Worm (Caenorhabditis elegans): Measurements from ENCODE around the gene rml-3.

rml-3 gene

ce11 chrX:6238973-6239372 lies at the start of gene rml-3:
Gene rml-3 (minus strand): TSS chrX:6239065.
- TF ChIP-seq rnt-1 (tag; optimal IDR thresholded peaks at IDR 0.05) (peak; percentile 51), ceh-22 (tag; optimal IDR thresholded peaks at IDR 0.05) (no peak)

- TF ChIP-seq lin-11 (tag; optimal IDR thresholded peaks at IDR 0.05) (peak; percentile 18), ttx-3 (tag; optimal IDR thresholded peaks at IDR 0.05) (peak; percentile 9), sdc-2 (tag; optimal IDR thresholded peaks at IDR 0.05) (peak; percentile 42), pat-9 (tag; optimal IDR thresholded peaks at IDR 0.05) (no peak), odd-2 (tag; optimal IDR thresholded peaks at IDR 0.05) (peak; percentile 23), elt-2 (tag; optimal IDR thresholded peaks at IDR 0.05) (peak; percentile 19), K09A11.1 (tag; optimal IDR thresholded peaks at IDR 0.05; ENCODE audit: insufficient read depth) (peak; percentile 43), unc-86 (tag; optimal IDR thresholded peaks at IDR 0.05) (no peak), nhr-232 (tag; optimal IDR thresholded peaks at IDR 0.05) (peak; percentile 30), pha-2 (tag; optimal IDR thresholded peaks at IDR 0.05) (no peak), hlh-30 (tag; optimal IDR thresholded peaks at IDR 0.05; ENCODE audit: insufficient read depth) (peak; percentile 14), ceh-34 (tag; optimal IDR thresholded peaks at IDR 0.05) (no peak), che-1 (tag; optimal IDR thresholded peaks at IDR 0.05) (peak; percentile 36), C38D4.7 (GFP tag; optimal IDR thresholded peaks at IDR 0.05) (peak; percentile 28), F13H6.1 (tag; optimal IDR thresholded peaks at IDR 0.05) (no peak), ceh-48 (tag; optimal IDR thresholded peaks at IDR 0.05) (peak; percentile 5), nhr-11 (tag; optimal IDR thresholded peaks at IDR 0.05) (no peak)
These were observed 47.3 kb upstream of the rml-3 start for ce11 chrX:6286154-6286553.

- TF ChIP-seq lim-6 (tag; optimal IDR thresholded peaks at IDR 0.05) = no peak
- no peak for TF ChIP-seq tbx-7 (tag; optimal IDR thresholded peaks at IDR 0.05)
- no peak for TF ChIP-seq pqm-1 (tag; optimal IDR thresholded peaks at IDR 0.05)
- no peak for TF ChIP-seq ceh-2 (tag; optimal IDR thresholded peaks at IDR 0.05)
- no peak for TF ChIP-seq tbx-2 (tag; optimal IDR thresholded peaks at IDR 0.05)
- no peak for TF ChIP-seq unc-86 (tag; optimal IDR thresholded peaks at IDR 0.05)
- TF ChIP-seq odd-2 (tag; optimal IDR thresholded peaks at IDR 0.05) = no peak
- no peak for TF ChIP-seq ceh-9 (tag; optimal IDR thresholded peaks at IDR 0.05)
- no peak for TF ChIP-seq ceh-14 (tag; optimal IDR thresholded peaks at IDR 0.05)
- TF ChIP-seq ceh-19 (GFP tag; optimal IDR thresholded peaks at IDR 0.05) = no peak
- no peak for TF ChIP-seq K02D7.2 (tag; optimal IDR thresholded peaks at IDR 0.05)
- TF ChIP-seq C08G9.2 (tag; optimal IDR thresholded peaks at IDR 0.05) = no peak
- TF ChIP-seq syd-9 (tag; optimal IDR thresholded peaks at IDR 0.05) = no peak
- no peak for TF ChIP-seq hlh-30 (tag; optimal IDR thresholded peaks at IDR 0.05; ENCODE audit: insufficient read depth)
- no peak for TF ChIP-seq pros-1 (tag; optimal IDR thresholded peaks at IDR 0.05)
These were observed 42.1 kb upstream of the rml-3 start for ce11 chrX:6280998-6281397.

ce11 chrX:6279625-6280024 lies 40.8 kb upstream of the rml-3 start, which contains the start of gene col-166:
Gene col-166 (plus strand): TSS chrX:6280016.
- TF ChIP-seq ama-1 (optimal IDR thresholded peaks at IDR 0.05) (no peak), ttx-3 (tag; optimal IDR thresholded peaks at IDR 0.05) (no peak), ceh-2 (tag; optimal IDR thresholded peaks at IDR 0.05) (no peak), T23F11.4 (GFP tag; optimal IDR thresholded peaks at IDR 0.05) (no peak), syd-9 (tag; optimal IDR thresholded peaks at IDR 0.05) (no peak)

- TF ChIP-seq mec-3 (tag; optimal IDR thresholded peaks at IDR 0.05; ENCODE audit: borderline replicate concordance) (no peak), zip-5 (tag; optimal IDR thresholded peaks at IDR 0.05) (no peak), ceh-30 (tag; optimal IDR thresholded peaks at IDR 0.05) (no peak), sox-4 (tag; optimal IDR thresholded peaks at IDR 0.05) (no peak), nfya-1 (tag; optimal IDR thresholded peaks at IDR 0.05) (no peak), sdc-2 (tag; optimal IDR thresholded peaks at IDR 0.05) (no peak), hlh-30 (tag; optimal IDR thresholded peaks at IDR 0.05; ENCODE audit: insufficient read depth) (no peak), ceh-45 (GFP tag; IDR thresholded peaks at IDR 0.05) (no peak), unc-86 (tag; optimal IDR thresholded peaks at IDR 0.05) (no peak), ztf-16 (tag; optimal IDR thresholded peaks at IDR 0.05) (no peak), elt-4 (tag; optimal IDR thresholded peaks at IDR 0.05) (no peak), unc-42 (tag; optimal IDR thresholded peaks at IDR 0.05) (no peak), C38D4.7 (GFP tag; optimal IDR thresholded peaks at IDR 0.05) (no peak), ceh-24 (tag; optimal IDR thresholded peaks at IDR 0.05) (no peak), hlh-6 (tag; optimal IDR thresholded peaks at IDR 0.05) (no peak), elt-2 (tag; optimal IDR thresholded peaks at IDR 0.05) (no peak), rnt-1 (tag; optimal IDR thresholded peaks at IDR 0.05) (no peak), ceh-48 (tag; optimal IDR thresholded peaks at IDR 0.05) (no peak)
These were observed 39.4 kb upstream of the rml-3 start for ce11 chrX:6278296-6278695.
